Worm (Caenorhabditis elegans) whole organism, young adult: Measurements from ENCODE around the gene Y116F11B.13.

Source experiments
- B0019.2 ChIP-seq: fragments of 200-800 bp; sonication (Bioruptor generic); conservative IDR thresholded peaks from 2 replicates; pipeline ENCODE4 v1.3.6; 2022; ENCODE audit warnings: missing genetic modification reagents, missing genetic modification characterization, missing compliant biosample characterization
- egl-18 ChIP-seq: fragments of 200-800 bp; sonication (Bioruptor generic); IDR thresholded peaks from 2 replicates; pipeline ENCODE4 v1.3.6; 2022; ENCODE audit warnings: missing genetic modification reagents, missing genetic modification characterization, missing compliant biosample characterization
- gei-17 ChIP-seq: fragments of 200-800 bp; sonication (Bioruptor generic); optimal IDR thresholded peaks from 2 replicates; lab custom pipeline; 2018; ENCODE audit warnings: mild to moderate bottlenecking, missing genetic modification characterization, missing compliant biosample characterization
- let-607 ChIP-seq, 2 experiments: fragments of 200-800 bp in 1 of 2; sonication (Bioruptor generic) in 1 of 2; sonication (generic microtip) in 1 of 2; optimal IDR thresholded peaks; 2 replicates each; lab custom pipeline; 2016 to 2018; ENCODE audit warnings: mild to moderate bottlenecking in 2 of 2, missing compliant biosample characterization in 2 of 2, missing genetic modification characterization in 2 of 2, moderate library complexity in 2 of 2, missing genotype in 1 of 2
- lin-35 ChIP-seq, 3 experiments: fragments of 150-350 bp in 2 of 3; sonication (generic microtip) in 1 of 3; optimal IDR thresholded peaks; 2 replicates each; lab custom pipeline; 2014 to 2018; ENCODE audit warnings: missing biosample characterization in 3 of 3, missing genetic modification characterization in 3 of 3, missing genetic modification reagents in 3 of 3
- nfya-1 ChIP-seq: sonication (generic microtip); optimal IDR thresholded peaks from 2 replicates; lab custom pipeline; 2017; ENCODE audit warnings: antibody characterized with exemption, missing compliant biosample characterization, missing genetic modification characterization, borderline replicate concordance; ENCODE audit not compliant: insufficient read depth
- pha-4 ChIP-seq: fragments of 150-350 bp; sonication (generic microtip); optimal IDR thresholded peaks from 2 replicates; lab custom pipeline; 2014; ENCODE audit warnings: missing biosample characterization, missing genetic modification reagents, missing genetic modification characterization
- snpc-4 ChIP-seq, 5 experiments: fragments of 150-350 bp in 1 of 5; sonication (generic microtip) in 4 of 5; optimal IDR thresholded peaks; 2 replicates each; lab custom pipeline; 2014 to 2018; ENCODE audit warnings: missing genetic modification characterization in 5 of 5, missing biosample characterization in 3 of 5, antibody characterized with exemption in 2 of 5, mild to moderate bottlenecking in 2 of 5, missing compliant biosample characterization in 2 of 5, missing genotype in 2 of 5, moderate library complexity in 2 of 5, missing genetic modification reagents in 1 of 5
- unc-62 ChIP-seq: fragments of 150-350 bp; optimal IDR thresholded peaks from 2 replicates; lab custom pipeline; 2014; ENCODE audit warnings: missing biosample characterization, missing genetic modification reagents, missing genetic modification characterization
- zim-3 ChIP-seq: sonication (generic microtip); optimal IDR thresholded peaks from 2 replicates; lab custom pipeline; 2017; ENCODE audit warnings: mild to moderate bottlenecking, missing genetic modification characterization, moderate library complexity, missing compliant biosample characterization

DNA sequence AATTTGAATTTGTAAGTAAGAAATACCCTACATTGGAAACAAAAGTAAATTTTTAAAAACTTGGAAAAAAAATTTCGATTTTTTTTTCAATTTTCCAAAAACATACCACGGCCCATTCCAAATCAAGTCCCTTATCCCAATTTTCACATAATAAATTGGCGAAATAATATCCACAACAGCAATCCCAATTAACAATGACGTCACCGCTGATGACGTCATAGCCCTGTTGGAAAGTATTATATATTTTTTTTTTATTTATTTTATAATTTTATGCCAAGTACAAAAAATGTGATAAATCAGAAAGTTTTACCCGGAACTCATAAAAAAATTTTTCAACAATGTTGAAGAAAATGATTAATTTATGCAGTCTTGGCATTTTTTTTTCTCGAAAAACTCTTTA is 29.4 kb upstream of the Y116F11B.13 start:
- TF ChIP-seq B0019.2 (GFP tag; lab: Robert Waterston, UW) (no peak), gei-17 (GFP tag; lab: Kevin White, UChicago) (no peak), pha-4 (tag; lab: Kevin White, UChicago) (no peak), nfya-1 (no peak), egl-18 (no peak), snpc-4 (GFP tag; optimal IDR thresholded peaks at IDR 0.05; lab: Kevin White, UChicago) (no peak), snpc-4 (tag; optimal IDR thresholded peaks at IDR 0.05; lab: Kevin White, UChicago) (no peak), let-607 (tag; optimal IDR thresholded peaks at IDR 0.05; lab: Kevin White, UChicago) (no peak), lin-35 (GFP tag; optimal IDR thresholded peaks at IDR 0.05; lab: Kevin White, UChicago) (no peak), unc-62 (GFP tag; lab: Kevin White, UChicago) (no peak), zim-3 (tag; lab: Kevin White, UChicago) (no peak)
